Fruit fly (Drosophila melanogaster): Measurements from ENCODE around the gene Sry-beta.

The Sry-beta gene

DNA sequence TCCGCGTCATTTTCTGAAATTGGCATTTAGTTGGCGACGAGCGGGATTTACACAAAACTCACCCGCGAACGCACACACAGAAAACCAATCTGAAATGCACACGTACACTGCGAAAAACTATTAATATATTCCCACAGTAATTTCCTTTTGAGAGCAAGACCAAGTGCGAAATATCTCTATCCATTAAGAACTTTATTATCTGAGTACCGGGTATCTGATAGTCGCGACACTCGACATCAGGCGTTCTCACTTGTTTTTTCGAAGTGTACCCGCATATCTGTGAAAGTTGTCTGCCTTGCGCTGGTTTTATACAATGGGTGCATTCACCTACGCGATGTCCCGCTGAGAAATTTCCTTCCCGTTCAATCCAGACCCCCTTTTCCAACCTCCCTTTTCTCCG, 36.6 kb downstream of the Sry-beta start (continued):
- TF ChIP-seq Nf-YC (tag; optimal IDR thresholded peaks at IDR 0.05) (no peak), CkIIα-i1 (GFP tag; IDR thresholded peaks at IDR 0.05) (no peak), Atf3 (GFP tag; optimal IDR thresholded peaks at IDR 0.05) (no peak), Fer2 (tag; optimal IDR thresholded peaks at IDR 0.05) (no peak), cas (GFP tag; IDR thresholded peaks at IDR 0.05) (no peak), CG17829 (tag; optimal IDR thresholded peaks at IDR 0.05) (peak; percentile 6), Poxn (GFP tag; IDR thresholded peaks at IDR 0.05) (no peak), CG10431 (GFP tag; optimal IDR thresholded peaks at IDR 0.05) (no peak), CG1603 (tag; optimal IDR thresholded peaks at IDR 0.05) (peak; percentile 57), zfh1 (GFP tag; IDR thresholded peaks at IDR 0.05) (0 out of 3 replicates have a peak, but pooled peaks have one; percentile 37), tin (GFP tag; optimal IDR thresholded peaks at IDR 0.05) (peak; percentile 13), CG4707 (GFP tag; optimal IDR thresholded peaks at IDR 0.05) (no peak), CG4820 (GFP tag; optimal IDR thresholded peaks at IDR 0.05) (peak; percentile 10), CG10366 (GFP tag; IDR thresholded peaks at IDR 0.05) (peak; percentile 26; the same call in 1 of the 2 replicates), ewg (GFP tag; optimal IDR thresholded peaks at IDR 0.05) (no peak), CG4617 (GFP tag; optimal IDR thresholded peaks at IDR 0.05; ENCODE audit: borderline replicate concordance) (no peak), CG12744 (GFP tag; optimal IDR thresholded peaks at IDR 0.05) (no peak), ci (GFP tag; IDR thresholded peaks at IDR 0.05) (peak; percentile 22; the same call in 1 of the 3 replicates), CG33213 (GFP tag; optimal IDR thresholded peaks at IDR 0.05) (no peak), vnd (GFP tag; IDR thresholded peaks at IDR 0.05; ENCODE audit: partially characterized antibody) (peak; percentile 16; the same call in 1 of the 3 replicates), prd (optimal IDR thresholded peaks at IDR 0.05) (no peak), prd (GFP tag; IDR thresholded peaks at IDR 0.05) (peak; percentile 47; the same call in 1 of the 3 replicates), hb (GFP tag; IDR thresholded peaks at IDR 0.05; ENCODE audit: partially characterized antibody) (peak; percentile 51; the same call in 1 of the 3 replicates), CG16813 (GFP tag; IDR thresholded peaks at IDR 0.05; ENCODE audit: partially characterized antibody) (peak; percentile 41; the same call in 1 of the 3 replicates)

dm6 chr3R:30083215-30083614, 43.7 kb downstream of the Sry-beta start:
- TF ChIP-seq Sox102F (GFP tag; optimal IDR thresholded peaks at IDR 0.05) (peak; percentile 33), vvl (GFP tag; IDR thresholded peaks at IDR 0.05) (no peak), H15 (GFP tag; IDR thresholded peaks at IDR 0.05) (no peak), gsb (GFP tag; IDR thresholded peaks at IDR 0.05) (no peak), Hey (tag; optimal IDR thresholded peaks at IDR 0.05) (no peak), stc (GFP tag; IDR thresholded peaks at IDR 0.05) (no peak), gfzf (GFP tag; optimal IDR thresholded peaks at IDR 0.05) (no peak), ase (GFP tag; IDR thresholded peaks at IDR 0.05) (no peak), lola (GFP tag; optimal IDR thresholded peaks at IDR 0.05) (no peak), ken (GFP tag; IDR thresholded peaks at IDR 0.05) (no peak), CG2712 (tag; optimal IDR thresholded peaks at IDR 0.05) (peak; percentile 12), exex (tag; optimal IDR thresholded peaks at IDR 0.05) (no peak), pho (GFP tag; optimal IDR thresholded peaks at IDR 0.05) (no peak), repo (GFP tag; optimal IDR thresholded peaks at IDR 0.05) (no peak), CG18476 (GFP tag; optimal IDR thresholded peaks at IDR 0.05) (no peak), oc (tag; optimal IDR thresholded peaks at IDR 0.05) (no peak), CG7839 (tag; optimal IDR thresholded peaks at IDR 0.05) (no peak), Bteb2 (GFP tag; optimal IDR thresholded peaks at IDR 0.05) (no peak), dan (GFP tag; IDR thresholded peaks at IDR 0.05) (no peak), pan (optimal IDR thresholded peaks at IDR 0.05) (no peak), pan (GFP tag; optimal IDR thresholded peaks at IDR 0.05 in 1 of 2, IDR thresholded peaks at IDR 0.05 in 1 of 2) (no peak), bowl (GFP tag; IDR thresholded peaks at IDR 0.05) (no peak), Deaf1 (tag; optimal IDR thresholded peaks at IDR 0.05) (no peak), Stat92E (GFP tag; optimal IDR thresholded peaks at IDR 0.05) (no peak), CG11093 (GFP tag; IDR thresholded peaks at IDR 0.05) (no peak), BtbVII (GFP tag; optimal IDR thresholded peaks at IDR 0.05) (no peak), pnt (GFP tag; optimal IDR thresholded peaks at IDR 0.05) (no peak), CG15479 (GFP tag; optimal IDR thresholded peaks at IDR 0.05) (no peak)

Measured in whole organism, embryonic.